Fruit fly (Drosophila melanogaster) whole organism, adult: ENCODE measurements around the gene CG4080.

Experiments
- CG11617 ChIP-seq: fragments of 200-800 bp; sonication (Bioruptor generic); optimal IDR thresholded peaks from 2 replicates; lab custom pipeline; 2017; ENCODE audit warnings: mild to moderate bottlenecking, missing biosample characterization, missing genetic modification reagents, missing genetic modification characterization
- CG12768 ChIP-seq: fragments of 200-800 bp; sonication (Bioruptor generic); optimal IDR thresholded peaks from 2 replicates; lab custom pipeline; 2017; ENCODE audit warnings: missing biosample characterization, missing genetic modification characterization, mild to moderate bottlenecking, moderate library complexity, missing genetic modification reagents
- CG14711 ChIP-seq: fragments of 200-800 bp; sonication (Bioruptor generic); optimal IDR thresholded peaks from 2 replicates; lab custom pipeline; 2018; ENCODE audit warnings: missing biosample characterization, mild to moderate bottlenecking, missing genetic modification characterization, moderate library complexity
- CG1620 ChIP-seq: fragments of 200-800 bp; sonication (Bioruptor generic); optimal IDR thresholded peaks from 2 replicates; lab custom pipeline; 2016; ENCODE audit warnings: missing biosample characterization, missing genetic modification characterization
- CG33017 ChIP-seq: fragments of 200-800 bp; sonication (Bioruptor generic); optimal IDR thresholded peaks from 2 replicates; lab custom pipeline; 2018; ENCODE audit warnings: missing biosample characterization, mild to moderate bottlenecking, missing genetic modification characterization, moderate library complexity
- CG5204 ChIP-seq: fragments of 200-800 bp; sonication (Bioruptor generic); optimal IDR thresholded peaks from 2 replicates; lab custom pipeline; 2016; ENCODE audit warnings: missing biosample characterization, missing genetic modification characterization
- CG7045 ChIP-seq: fragments of 200-800 bp; sonication (Bioruptor generic); optimal IDR thresholded peaks from 2 replicates; lab custom pipeline; 2017; ENCODE audit warnings: missing biosample characterization, mild to moderate bottlenecking, missing genetic modification characterization
- CG7101 ChIP-seq: fragments of 200-800 bp; sonication (Bioruptor generic); optimal IDR thresholded peaks from 2 replicates; lab custom pipeline; 2018; ENCODE audit warnings: missing biosample characterization, mild to moderate bottlenecking, missing genetic modification characterization, moderate library complexity
- Clk ChIP-seq: fragments of 200-800 bp; sonication (Bioruptor generic); optimal IDR thresholded peaks from 2 replicates; lab custom pipeline; 2017; ENCODE audit warnings: missing biosample characterization, missing genetic modification characterization
- Crg-1 ChIP-seq: fragments of 200-800 bp; sonication (Bioruptor generic); optimal IDR thresholded peaks from 2 replicates; lab custom pipeline; 2016; ENCODE audit warnings: missing biosample characterization, missing genetic modification characterization
- Hr96 ChIP-seq: fragments of 200-800 bp; sonication (Bioruptor generic); optimal IDR thresholded peaks from 2 replicates; lab custom pipeline; 2016; ENCODE audit warnings: missing biosample characterization, missing genetic modification characterization
- Mnt ChIP-seq: fragments of 200-800 bp; sonication (Bioruptor generic); optimal IDR thresholded peaks from 2 replicates; lab custom pipeline; 2016; ENCODE audit warnings: missing biosample characterization, mild to moderate bottlenecking, missing genetic modification characterization
- bab1 ChIP-seq: fragments of 200-800 bp; sonication (Bioruptor generic); optimal IDR thresholded peaks from 3 replicates; lab custom pipeline; 2019; ENCODE audit warnings: missing biosample characterization, mild to moderate bottlenecking, missing genetic modification characterization, moderate library complexity
- cic ChIP-seq: fragments of 200-800 bp; sonication (Bioruptor generic); optimal IDR thresholded peaks from 2 replicates; lab custom pipeline; 2017; ENCODE audit warnings: missing biosample characterization, mild to moderate bottlenecking, missing genetic modification characterization, moderate library complexity
- cnc ChIP-seq, 2 experiments: fragments of >200 bp; optimal IDR thresholded peaks; 2 replicates each; lab custom pipeline; 2017
- kay ChIP-seq: fragments of 200-800 bp; sonication (Bioruptor generic); peaks from one replicate; lab custom pipeline; 2016; ENCODE audit warnings: missing biosample characterization, missing genetic modification characterization, borderline replicate concordance
- ovo ChIP-seq: fragments of 200-800 bp; sonication (Bioruptor generic); optimal IDR thresholded peaks from 2 replicates; lab custom pipeline; 2016; ENCODE audit warnings: missing biosample characterization, missing genetic modification characterization
- pad ChIP-seq: fragments of 200-800 bp; sonication (Bioruptor generic); optimal IDR thresholded peaks from 3 replicates; lab custom pipeline; 2017; ENCODE audit warnings: missing biosample characterization, missing genetic modification characterization, mild to moderate bottlenecking, moderate library complexity, missing genetic modification reagents
- tj ChIP-seq: fragments of 200-800 bp; sonication (Bioruptor generic); optimal IDR thresholded peaks from 3 replicates; lab custom pipeline; 2017; ENCODE audit warnings: missing biosample characterization, mild to moderate bottlenecking, missing genetic modification characterization, moderate library complexity
- toe ChIP-seq: fragments of 200-800 bp; sonication (Bioruptor generic); optimal IDR thresholded peaks from 2 replicates; lab custom pipeline; 2016; ENCODE audit warnings: missing biosample characterization, missing genetic modification characterization

The CG4080 gene

dm6 chr3L:9423757-9424527, 24.9 kb upstream of the CG4080 start:
- TF ChIP-seq cic (GFP tag; lab: Kevin White, UChicago) (peak; percentile 77), kay (GFP tag; lab: Kevin White, UChicago) (no peak), Mnt (GFP tag; lab: Kevin White, UChicago) (peak; percentile 50), tj (GFP tag; lab: Kevin White, UChicago) (no peak), CG12768 (GFP tag; lab: Kevin White, UChicago) (peak; percentile 33), bab1 (GFP tag; lab: Kevin White, UChicago) (no peak)

dm6 chr3L:9422636-9423419, 23.8 kb upstream of the CG4080 start, which contains the start of gene aay:
aay (plus strand) TSS chr3L:9423253.
- TF ChIP-seq CG7045 (GFP tag; lab: Kevin White, UChicago): peak; percentile 99
- TF ChIP-seq CG11617 (GFP tag; lab: Kevin White, UChicago): peak; percentile 99
- TF ChIP-seq ovo (GFP tag; lab: Kevin White, UChicago): peak; percentile 96
- TF ChIP-seq toe (GFP tag; lab: Kevin White, UChicago): peak; percentile 98
- peak; percentile 96 for TF ChIP-seq tj (GFP tag; lab: Kevin White, UChicago)
- peak; percentile 92 for TF ChIP-seq Crg-1
- TF ChIP-seq Hr96 (GFP tag; lab: Kevin White, UChicago): peak; percentile 98
- peak; percentile 97 for TF ChIP-seq Mnt (GFP tag; lab: Kevin White, UChicago)
- TF ChIP-seq CG33017 (tag; lab: Kevin White, UChicago): peak; percentile 100
- peak; percentile 100 for TF ChIP-seq kay (GFP tag; lab: Kevin White, UChicago)
- TF ChIP-seq CG12768 (GFP tag; lab: Kevin White, UChicago): peak; percentile 99
- peak; percentile 99 for TF ChIP-seq CG5204 (GFP tag; lab: Kevin White, UChicago)
- TF ChIP-seq bab1 (GFP tag; lab: Kevin White, UChicago): peak; percentile 99
- peak; percentile 94 for TF ChIP-seq pad
- TF ChIP-seq cnc (optimal IDR thresholded peaks at IDR 0.05; lab: Kevin White, UChicago): no peak
- TF ChIP-seq CG14711 (tag; lab: Kevin White, UChicago): peak; percentile 98
- peak; percentile 97 for TF ChIP-seq cic (GFP tag; lab: Kevin White, UChicago)
- peak; percentile 98 for TF ChIP-seq Clk
- TF ChIP-seq CG7101 (tag; lab: Kevin White, UChicago): peak; percentile 99
- peak; percentile 97 for TF ChIP-seq CG1620 (GFP tag; lab: Kevin White, UChicago)

dm6 chr3L:9422135-9422534, 23.1 kb upstream of the CG4080 start:
- TF ChIP-seq Crg-1 (no peak), cnc (optimal IDR thresholded peaks at IDR 0.05; lab: Kevin White, UChicago) (peak in 1 of 2 experiments; percentile 62)

dm6 chr3L:9421621-9422020, 22.6 kb upstream of the CG4080 start:
- no peak for TF ChIP-seq CG11617 (GFP tag; lab: Kevin White, UChicago)
- peak; percentile 33 for TF ChIP-seq tj (GFP tag; lab: Kevin White, UChicago)
- peak; percentile 32 for TF ChIP-seq cic (GFP tag; lab: Kevin White, UChicago)
- TF ChIP-seq kay (GFP tag; lab: Kevin White, UChicago): no peak
- peak; percentile 26 for TF ChIP-seq ovo (GFP tag; lab: Kevin White, UChicago)

dm6 chr3L:9420819-9421130, 21.7 kb upstream of the CG4080 start:
- TF ChIP-seq Crg-1 (no peak), cnc (optimal IDR thresholded peaks at IDR 0.05; lab: Kevin White, UChicago) (peak; percentile 71 to 73)

dm6 chr3L:9420054-9420818, 21.2 kb upstream of the CG4080 start:
- TF ChIP-seq pad (peak; percentile 92), kay (GFP tag; lab: Kevin White, UChicago) (peak; percentile 96), Clk (peak; percentile 61), CG7045 (GFP tag; lab: Kevin White, UChicago) (peak; percentile 95), Hr96 (GFP tag; lab: Kevin White, UChicago) (peak; percentile 80), tj (GFP tag; lab: Kevin White, UChicago) (peak; percentile 94), CG12768 (GFP tag; lab: Kevin White, UChicago) (peak; percentile 88), toe (GFP tag; lab: Kevin White, UChicago) (peak; percentile 58), CG7101 (tag; lab: Kevin White, UChicago) (peak; percentile 95), ovo (GFP tag; lab: Kevin White, UChicago) (peak; percentile 84), Mnt (GFP tag; lab: Kevin White, UChicago) (peak; percentile 89), CG5204 (GFP tag; lab: Kevin White, UChicago) (peak; percentile 89), CG33017 (tag; lab: Kevin White, UChicago) (peak; percentile 96), CG11617 (GFP tag; lab: Kevin White, UChicago) (peak; percentile 95), CG14711 (tag; lab: Kevin White, UChicago) (peak; percentile 91), cnc (optimal IDR thresholded peaks at IDR 0.05; lab: Kevin White, UChicago) (no peak), bab1 (GFP tag; lab: Kevin White, UChicago) (peak; percentile 98), cic (GFP tag; lab: Kevin White, UChicago) (peak; percentile 87), CG1620 (GFP tag; lab: Kevin White, UChicago) (peak; percentile 84), Crg-1 (peak; percentile 87)
